Worm (Caenorhabditis elegans) whole organism, L4/young adult: ENCODE measurements around the gene F41G3.10.

Experiments used
- W03F9.2 ChIP-seq: fragments of 150-350 bp; optimal IDR thresholded peaks from 2 replicates; lab custom pipeline; 2014; ENCODE audit warnings: missing biosample characterization, missing genetic modification characterization
- dao-5 ChIP-seq: sonication (generic microtip); optimal IDR thresholded peaks from 2 replicates; lab custom pipeline; 2016; ENCODE audit warnings: missing genotype, missing genetic modification characterization, moderate library complexity, missing compliant biosample characterization
- him-1 ChIP-seq: sonication (generic microtip); optimal IDR thresholded peaks from 2 replicates; lab custom pipeline; 2016; ENCODE audit warnings: missing genotype, missing genetic modification reagents, missing genetic modification characterization, missing compliant biosample characterization

- TF ChIP-seq W03F9.2 (tag; lab: Kevin White, UChicago) (no peak), him-1 (tag; lab: Kevin White, UChicago) (peak; percentile 49), dao-5 (no peak)
These were observed 27.7 kb downstream of the F41G3.10 start for ce11 chrII:6721581-6721980.
